Worm (Caenorhabditis elegans): ENCODE results near the gene tap-1.

tap-1 gene

DNA sequence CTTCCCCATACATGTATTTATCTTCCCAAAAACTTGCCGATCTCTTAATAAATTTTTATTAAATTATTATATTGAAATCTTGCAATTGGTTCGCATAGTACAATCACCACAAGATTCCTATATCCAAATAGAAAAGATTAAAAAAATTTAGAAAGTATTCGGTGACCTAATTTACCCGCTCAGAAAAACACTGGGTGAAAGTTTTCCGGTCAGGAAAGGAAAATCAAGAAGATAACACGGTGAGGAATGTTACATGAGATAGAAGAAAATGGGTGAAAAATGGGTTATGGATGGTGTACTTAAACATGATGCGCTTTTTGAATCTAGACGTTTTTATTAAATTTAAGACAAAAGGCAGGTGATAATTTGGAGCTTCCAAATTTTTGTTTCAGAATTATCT is 8.6 kb upstream of the tap-1 start:
- TF ChIP-seq snpc-1.2 (GFP tag; IDR thresholded peaks at IDR 0.05): no peak
- TF ChIP-seq lsy-2 (tag; optimal IDR thresholded peaks at IDR 0.05): no peak
- TF ChIP-seq dmd-9 (GFP tag; IDR thresholded peaks at IDR 0.05): no peak
- TF ChIP-seq T26A8.4 (GFP tag; IDR thresholded peaks at IDR 0.05): no peak
- no peak for TF ChIP-seq lin-39 (tag; optimal IDR thresholded peaks at IDR 0.05)

ce11 chrX:14581429-14581828 is 8.0 kb upstream of the tap-1 start, which contains the start of gene sym-1:
Gene sym-1 (plus strand): TSS chrX:14581622.
- peak; percentile 26 for TF ChIP-seq hlh-11 (tag; optimal IDR thresholded peaks at IDR 0.05)
- TF ChIP-seq gei-8 (GFP tag; optimal IDR thresholded peaks at IDR 0.05): no peak
- no peak for TF ChIP-seq R02D3.7 (tag; optimal IDR thresholded peaks at IDR 0.05)
- TF ChIP-seq nhr-25 (tag; optimal IDR thresholded peaks at IDR 0.05; ENCODE audit: borderline replicate concordance, insufficient read depth): peak; percentile 69
- peak; percentile 57 for TF ChIP-seq mxl-3 (GFP tag; optimal IDR thresholded peaks at IDR 0.05)
- TF ChIP-seq set-16 (GFP tag; IDR thresholded peaks at IDR 0.05): no peak

DNA sequence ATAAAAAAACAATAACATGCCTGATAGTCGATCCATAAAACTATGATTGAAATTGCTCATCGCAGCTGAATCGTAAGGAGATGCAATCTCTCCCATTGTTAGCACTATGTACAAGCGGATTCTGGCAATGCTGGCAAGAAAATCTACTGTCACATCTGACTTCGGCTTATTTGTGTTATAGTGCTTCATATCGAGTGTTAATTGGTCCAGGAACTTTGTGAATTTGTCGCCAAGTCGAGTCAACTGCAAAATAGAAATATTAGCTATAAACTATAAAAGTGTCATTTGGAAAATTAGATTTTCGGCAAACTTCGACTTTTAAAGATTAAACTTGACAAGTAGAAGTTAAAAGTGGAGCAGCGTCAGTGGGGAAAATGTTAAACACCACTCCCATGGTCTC is 5.1 kb upstream of the tap-1 start:
- TF ChIP-seq nhr-76 (tag; optimal IDR thresholded peaks at IDR 0.05): no peak
- peak; percentile 9 for TF ChIP-seq mes-2 (tag; optimal IDR thresholded peaks at IDR 0.05; ENCODE audit: poor library complexity, severe bottlenecking)
- TF ChIP-seq aha-1 (tag): peak; percentile 41
- peak; percentile 74 for TF ChIP-seq duxl-1 (tag; optimal IDR thresholded peaks at IDR 0.05; ENCODE audit: poor library complexity)

- 0 out of 2 replicates have a peak, but pooled peaks have one; percentile 16 for TF ChIP-seq ctbp-1 (GFP tag; IDR thresholded peaks at IDR 0.05)
- no peak for TF ChIP-seq ceh-62 (tag; optimal IDR thresholded peaks at IDR 0.05)
- no peak for TF ChIP-seq rbr-2 (tag; optimal IDR thresholded peaks at IDR 0.05)
- no peak for TF ChIP-seq unc-130 (GFP tag; optimal IDR thresholded peaks at IDR 0.05)
- peak; percentile 94 for TF ChIP-seq ces-1 (GFP tag; optimal IDR thresholded peaks at IDR 0.05)
- no peak for TF ChIP-seq egl-43 (GFP tag; IDR thresholded peaks at IDR 0.05)
- no peak for TF ChIP-seq duxl-1 (tag; optimal IDR thresholded peaks at IDR 0.05; ENCODE audit: poor library complexity)
- no peak for TF ChIP-seq F49E8.2 (tag; optimal IDR thresholded peaks at IDR 0.05; ENCODE audit: borderline replicate concordance)
- TF ChIP-seq fkh-10 (GFP tag; optimal IDR thresholded peaks at IDR 0.05): peak; percentile 96
- TF ChIP-seq nhr-77 (tag; optimal IDR thresholded peaks at IDR 0.05): no peak
- TF ChIP-seq R02D3.7 (tag; optimal IDR thresholded peaks at IDR 0.05): no peak
- no peak for TF ChIP-seq F44E2.7 (GFP tag; IDR thresholded peaks at IDR 0.05)
- no peak for TF ChIP-seq Y75B8A.6 (GFP tag; IDR thresholded peaks at IDR 0.05)
- no peak for TF ChIP-seq nhr-10 (tag; optimal IDR thresholded peaks at IDR 0.05)
- TF ChIP-seq lsy-2 (tag; optimal IDR thresholded peaks at IDR 0.05): peak in 1 of 2 experiments; percentile 3
- TF ChIP-seq jun-1 (tag; optimal IDR thresholded peaks at IDR 0.05): no peak
- TF ChIP-seq sdz-12 (GFP tag; optimal IDR thresholded peaks at IDR 0.05): no peak
These were observed 3.8 kb downstream of the tap-1 start for ce11 chrX:14593206-14593605.

- no peak for TF ChIP-seq mes-2 (tag; optimal IDR thresholded peaks at IDR 0.05; ENCODE audit: poor library complexity, severe bottlenecking)
- no peak for TF ChIP-seq ama-1 (optimal IDR thresholded peaks at IDR 0.05)
- no peak for TF ChIP-seq jun-1 (tag; optimal IDR thresholded peaks at IDR 0.05)
- TF ChIP-seq spr-1 (tag; optimal IDR thresholded peaks at IDR 0.05): no peak
- no peak for TF ChIP-seq Y48G9A.11 (GFP tag; IDR thresholded peaks at IDR 0.05)
- TF ChIP-seq vab-7 (GFP tag; IDR thresholded peaks at IDR 0.05): no peak
These were observed 5.4 kb downstream of the tap-1 start, which contains the start of gene C44H4.8 for ce11 chrX:14594825-14595224. Gene C44H4.8 (plus strand): TSS chrX:14595125.

Measured in whole organism, L4 larva.